Worm (Caenorhabditis elegans) whole organism, late embryonic: ENCODE data around the gene fln-1.

ENCODE experiments used
- ama-1 ChIP-seq: fragments of 150-350 bp; optimal IDR thresholded peaks from 2 replicates; lab custom pipeline; 2014
- elt-2 ChIP-seq: sonication (generic microtip); optimal IDR thresholded peaks from 2 replicates; lab custom pipeline; 2016; ENCODE audit warnings: missing genetic modification reagents, missing genetic modification characterization, missing compliant biosample characterization
- pag-3 ChIP-seq: sonication (generic microtip); optimal IDR thresholded peaks from 2 replicates; lab custom pipeline; 2016; ENCODE audit warnings: missing compliant biosample characterization, missing genetic modification characterization, borderline replicate concordance

DNA sequence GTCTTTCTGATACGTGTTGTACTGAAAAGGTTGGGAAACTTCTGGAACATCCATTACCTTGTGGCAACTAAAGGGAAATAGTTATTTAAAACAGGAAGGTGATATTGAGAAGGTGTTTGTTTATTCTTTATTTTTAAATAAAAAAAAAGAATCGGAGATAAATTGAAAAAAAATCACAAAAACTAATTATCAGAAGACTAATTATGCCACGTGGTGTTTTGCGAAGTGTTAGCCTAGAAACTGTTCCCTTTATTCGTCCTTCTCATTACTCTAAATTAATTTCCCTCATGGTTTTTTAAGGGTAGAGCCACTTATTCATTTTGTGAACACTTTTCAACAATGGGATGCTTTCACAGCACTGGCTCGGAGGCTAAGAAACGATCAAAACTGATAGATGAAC is 25.6 kb upstream of the fln-1 start, which contains the start of gene gpa-4:
- TF ChIP-seq ama-1 (lab: Kevin White, UChicago) (no peak), pag-3 (no peak), elt-2 (no peak)
